Worm (Caenorhabditis elegans) whole organism, L1 larva: ENCODE results near the gene Y73B6BL.270.

ENCODE experiments used
- C04F5.9 ChIP-seq: sonication (generic microtip); optimal IDR thresholded peaks from 2 replicates; lab custom pipeline; 2016; ENCODE audit warnings: missing genetic modification characterization, missing compliant biosample characterization
- aha-1 ChIP-seq: fragments of 150-350 bp; optimal IDR thresholded peaks from 2 replicates; lab custom pipeline; 2014; ENCODE audit warnings: missing biosample characterization, missing genetic modification characterization
- alr-1 ChIP-seq: fragments of 200-800 bp; sonication (Bioruptor generic); optimal IDR thresholded peaks from 2 replicates; lab custom pipeline; 2018; ENCODE audit warnings: borderline replicate concordance, mild to moderate bottlenecking, missing genetic modification characterization, missing compliant biosample characterization
- aly-2 ChIP-seq: fragments of 150-350 bp; optimal IDR thresholded peaks from 2 replicates; lab custom pipeline; 2014; ENCODE audit warnings: missing biosample characterization, missing genetic modification characterization
- ceh-8 ChIP-seq: fragments of 200-800 bp; sonication (Bioruptor generic); optimal IDR thresholded peaks from 2 replicates; lab custom pipeline; 2018; ENCODE audit warnings: mild to moderate bottlenecking, missing genetic modification characterization, moderate library complexity, missing compliant biosample characterization
- ceh-82 ChIP-seq, 3 experiments: fragments of 150-350 bp in 1 of 3; sonication (generic microtip) in 2 of 3; optimal IDR thresholded peaks; 2 replicates each; lab custom pipeline; 2014 to 2017; ENCODE audit warnings: missing biosample characterization in 3 of 3, missing genetic modification characterization in 3 of 3
- dpl-1 ChIP-seq, 3 experiments: fragments of 150-350 bp in 2 of 3; sonication (generic microtip) in 1 of 3; optimal IDR thresholded peaks; 2 replicates each; lab custom pipeline; 2014 to 2017; ENCODE audit warnings: missing biosample characterization in 3 of 3, missing genetic modification characterization in 3 of 3, missing genetic modification reagents in 3 of 3
- dsc-1 ChIP-seq: sonication (generic microtip); optimal IDR thresholded peaks from 2 replicates; lab custom pipeline; 2016; ENCODE audit warnings: mild to moderate bottlenecking, missing genetic modification characterization, missing compliant biosample characterization
- efl-1 ChIP-seq, 4 experiments: fragments of 150-350 bp; optimal IDR thresholded peaks in 3 of 4; peaks in 1 of 4; 1 replicate in 1 of 4; 2 replicates in 3 of 4; lab custom pipeline; 2014; ENCODE audit warnings: missing biosample characterization in 2 of 4, missing genetic modification characterization in 2 of 4, missing genetic modification reagents in 2 of 4
- egl-13 ChIP-seq: sonication (generic microtip); optimal IDR thresholded peaks from 2 replicates; lab custom pipeline; 2016; ENCODE audit warnings: missing genotype, missing genetic modification reagents, missing genetic modification characterization, missing compliant biosample characterization
- elt-3 ChIP-seq, 6 experiments: fragments of 150-350 bp in 1 of 6; sonication (generic microtip); optimal IDR thresholded peaks; 2 replicates each; lab custom pipeline; 2017 to 2018; ENCODE audit warnings: missing biosample characterization in 6 of 6, missing genetic modification characterization in 6 of 6, inconsistent platforms in 1 of 6
- fkh-4 ChIP-seq: sonication (generic microtip); optimal IDR thresholded peaks from 2 replicates; lab custom pipeline; 2016; ENCODE audit warnings: missing compliant biosample characterization, missing genetic modification characterization, borderline replicate concordance
- fos-1 ChIP-seq: fragments of 150-350 bp; optimal IDR thresholded peaks from 2 replicates; lab custom pipeline; 2014; ENCODE audit warnings: missing biosample characterization, missing genetic modification characterization
- grh-1 ChIP-seq: fragments of 200-800 bp; sonication (Bioruptor generic); IDR thresholded peaks from 2 replicates; pipeline ENCODE4 v1.3.6; 2022; ENCODE audit warnings: missing genetic modification reagents, missing genetic modification characterization, missing compliant biosample characterization
- isw-1 ChIP-seq: fragments of 200-800 bp; sonication (Bioruptor generic); IDR thresholded peaks from 2 replicates; pipeline ENCODE4 v1.3.6; 2022; ENCODE audit warnings: missing genetic modification characterization, missing compliant biosample characterization
- jun-1 ChIP-seq: fragments of 150-350 bp; optimal IDR thresholded peaks from 2 replicates; lab custom pipeline; 2014; ENCODE audit warnings: missing biosample characterization, missing genetic modification reagents, missing genetic modification characterization
- lin-13 ChIP-seq: fragments of 150-350 bp; optimal IDR thresholded peaks from 2 replicates; lab custom pipeline; 2014; ENCODE audit warnings: missing biosample characterization, missing genetic modification reagents, missing genetic modification characterization
- lin-35 ChIP-seq, 2 experiments: fragments of 150-350 bp; optimal IDR thresholded peaks; 2 replicates each; lab custom pipeline; 2014; ENCODE audit warnings: missing biosample characterization in 2 of 2, missing genetic modification characterization in 2 of 2, missing genetic modification reagents in 2 of 2
- lin-39 ChIP-seq: fragments of 150-350 bp; optimal IDR thresholded peaks from 2 replicates; lab custom pipeline; 2014; ENCODE audit warnings: missing biosample characterization, missing genetic modification reagents, missing genetic modification characterization
- mab-9 ChIP-seq: fragments of 200-800 bp; sonication (Bioruptor generic); IDR thresholded peaks from 2 replicates; pipeline ENCODE4 v1.3.6; 2022; ENCODE audit warnings: missing genetic modification reagents, missing genetic modification characterization, missing compliant biosample characterization
- nhr-12 ChIP-seq: sonication (generic microtip); optimal IDR thresholded peaks from 2 replicates; lab custom pipeline; 2017; ENCODE audit warnings: missing biosample characterization, missing genetic modification characterization
- nhr-19 ChIP-seq: fragments of 200-800 bp; sonication (Bioruptor generic); conservative IDR thresholded peaks from 2 replicates; pipeline ENCODE4 v1.3.6; 2022; ENCODE audit warnings: missing genetic modification characterization, missing compliant biosample characterization
- nhr-20 ChIP-seq: sonication (generic microtip); optimal IDR thresholded peaks from 2 replicates; lab custom pipeline; 2016; ENCODE audit warnings: mild to moderate bottlenecking, missing genetic modification characterization, missing compliant biosample characterization
- nhr-237 ChIP-seq: fragments of 150-350 bp; optimal IDR thresholded peaks from 2 replicates; lab custom pipeline; 2014; ENCODE audit warnings: missing biosample characterization, missing genetic modification characterization
- nhr-47 ChIP-seq: sonication (generic microtip); optimal IDR thresholded peaks from 2 replicates; lab custom pipeline; 2016; ENCODE audit warnings: mild to moderate bottlenecking, missing genetic modification characterization, moderate library complexity, missing compliant biosample characterization
- nhr-71 ChIP-seq: sonication (generic microtip); optimal IDR thresholded peaks from 2 replicates; lab custom pipeline; 2016; ENCODE audit warnings: mild to moderate bottlenecking, missing genetic modification characterization, moderate library complexity, missing compliant biosample characterization
- nhr-77 ChIP-seq: fragments of 150-350 bp; optimal IDR thresholded peaks from 2 replicates; lab custom pipeline; 2014; ENCODE audit warnings: missing biosample characterization, missing genetic modification characterization
- nhr-84 ChIP-seq: sonication (generic microtip); optimal IDR thresholded peaks from 2 replicates; lab custom pipeline; 2017; ENCODE audit warnings: missing biosample characterization, missing genetic modification characterization
- nhr-90 ChIP-seq: sonication (generic microtip); optimal IDR thresholded peaks from 2 replicates; lab custom pipeline; 2016; ENCODE audit warnings: mild to moderate bottlenecking, missing genetic modification characterization, missing compliant biosample characterization; ENCODE audit not compliant: poor library complexity
- pag-3 ChIP-seq: sonication (generic microtip); optimal IDR thresholded peaks from 2 replicates; lab custom pipeline; 2017; ENCODE audit warnings: missing genetic modification characterization, mild to moderate bottlenecking, missing compliant biosample characterization, antibody characterized with exemption, borderline replicate concordance; ENCODE audit not compliant: insufficient read depth
- pqm-1 ChIP-seq: sonication (generic microtip); optimal IDR thresholded peaks from 3 replicates; lab custom pipeline; 2017; ENCODE audit warnings: missing biosample characterization, missing genetic modification characterization
- skn-1 ChIP-seq: fragments of 150-350 bp; optimal IDR thresholded peaks from 2 replicates; lab custom pipeline; 2014; ENCODE audit warnings: missing biosample characterization, missing genetic modification characterization
- snpc-4 ChIP-seq: fragments of 150-350 bp; optimal IDR thresholded peaks from 2 replicates; lab custom pipeline; 2014; ENCODE audit warnings: missing biosample characterization, missing genetic modification characterization
- snu-23 ChIP-seq: sonication (generic microtip); optimal IDR thresholded peaks from 2 replicates; lab custom pipeline; 2016; ENCODE audit warnings: missing genetic modification characterization, missing compliant biosample characterization
- swsn-7 ChIP-seq: sonication (generic microtip); optimal IDR thresholded peaks from 2 replicates; lab custom pipeline; 2016; ENCODE audit warnings: missing genetic modification characterization, missing compliant biosample characterization
- tbx-2 ChIP-seq: sonication (generic microtip); optimal IDR thresholded peaks from 2 replicates; lab custom pipeline; 2016; ENCODE audit warnings: missing genetic modification characterization, missing compliant biosample characterization
- unc-130 ChIP-seq: fragments of 150-350 bp; optimal IDR thresholded peaks from 2 replicates; lab custom pipeline; 2017; ENCODE audit warnings: missing biosample characterization, missing genetic modification characterization, inconsistent platforms
- xbp-1 ChIP-seq: sonication (generic microtip); optimal IDR thresholded peaks from 2 replicates; lab custom pipeline; 2016; ENCODE audit warnings: missing genetic modification characterization, missing compliant biosample characterization
- zag-1 ChIP-seq: fragments of 150-350 bp; optimal IDR thresholded peaks from 2 replicates; lab custom pipeline; 2014; ENCODE audit warnings: missing biosample characterization, missing genetic modification characterization

The Y73B6BL.270 gene

DNA sequence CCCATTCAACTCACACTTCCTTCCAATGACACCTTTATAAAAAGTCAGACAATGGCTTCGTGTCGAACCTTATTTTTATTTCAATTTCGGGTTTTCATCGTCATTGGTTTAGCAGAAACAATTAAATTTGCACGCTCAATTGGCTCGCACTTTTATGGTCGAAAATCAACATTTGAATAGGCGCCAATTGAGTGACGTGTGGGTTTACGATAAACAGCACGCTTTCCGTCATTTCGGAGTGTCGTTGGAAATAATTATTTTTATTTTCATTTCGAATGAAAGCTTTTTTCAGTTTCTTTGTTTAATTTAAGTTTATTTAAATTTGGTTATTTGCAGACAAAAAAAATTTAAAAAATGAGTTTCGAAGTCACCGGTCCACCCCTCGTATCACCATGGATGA is 50.0 kb downstream of the Y73B6BL.270 start, which contains the start of gene exos-2 (continued):
- TF ChIP-seq ceh-82 (tag; optimal IDR thresholded peaks at IDR 0.05; lab: Kevin White, UChicago), result peak; percentile 53 to 75 (median 55)
- TF ChIP-seq C04F5.9 (tag; lab: Kevin White, UChicago), result peak; percentile 19
- TF ChIP-seq snu-23 (GFP tag; lab: Kevin White, UChicago), result peak; percentile 73
- peak; percentile 95 to 97 (median 96) for TF ChIP-seq dpl-1 (GFP tag; optimal IDR thresholded peaks at IDR 0.05; lab: Kevin White, UChicago)
- no peak for TF ChIP-seq nhr-12 (tag; lab: Kevin White, UChicago)
- TF ChIP-seq unc-130 (tag; lab: Kevin White, UChicago), result peak; percentile 81
- no peak for TF ChIP-seq zag-1 (tag; lab: Kevin White, UChicago)
- no peak for TF ChIP-seq fkh-4 (tag; lab: Kevin White, UChicago)
- no peak for TF ChIP-seq aha-1 (tag; lab: Kevin White, UChicago)
- TF ChIP-seq nhr-77 (tag; lab: Kevin White, UChicago), result peak; percentile 55
- peak; percentile 62 for TF ChIP-seq nhr-20 (tag; lab: Kevin White, UChicago)
- peak; percentile 49 for TF ChIP-seq nhr-90 (tag; lab: Kevin White, UChicago)
- peak; percentile 6 for TF ChIP-seq fos-1 (tag; lab: Kevin White, UChicago)
- no peak for TF ChIP-seq snpc-4 (tag; lab: Kevin White, UChicago)
- TF ChIP-seq lin-39 (tag; lab: Kevin White, UChicago), result no peak
- no peak for TF ChIP-seq nhr-84
- TF ChIP-seq aly-2 (tag; lab: Kevin White, UChicago), result peak; percentile 53
- TF ChIP-seq pqm-1 (tag; lab: Kevin White, UChicago), result no peak
- peak; percentile 60 for TF ChIP-seq tbx-2
- peak; percentile 22 for TF ChIP-seq ceh-8 (GFP tag; lab: Kevin White, UChicago)
- peak in 1 of 6 experiments; percentile 34 for TF ChIP-seq elt-3 (tag; optimal IDR thresholded peaks at IDR 0.05; lab: Kevin White, UChicago)
- peak; percentile 36 for TF ChIP-seq skn-1
- peak; percentile 98 to 99 for TF ChIP-seq lin-35 (GFP tag; optimal IDR thresholded peaks at IDR 0.05; lab: Kevin White, UChicago)
- TF ChIP-seq nhr-237 (tag; lab: Kevin White, UChicago), result no peak
- TF ChIP-seq xbp-1 (tag; lab: Kevin White, UChicago), result peak; percentile 65
- peak; percentile 77 for TF ChIP-seq nhr-71 (tag; lab: Kevin White, UChicago)
- TF ChIP-seq alr-1, result no peak
- peak; percentile 63 for TF ChIP-seq swsn-7 (tag; lab: Kevin White, UChicago)
- no peak for TF ChIP-seq jun-1 (tag; lab: Kevin White, UChicago)
- TF ChIP-seq efl-1 (optimal IDR thresholded peaks at IDR 0.05; lab: Kevin White, UChicago), result peak; percentile 85 to 97
- peak; percentile 97 to 99 for TF ChIP-seq efl-1 (GFP tag; optimal IDR thresholded peaks at IDR 0.05 in 1 of 2; lab: Kevin White, UChicago)
- peak; percentile 47 for TF ChIP-seq dsc-1 (tag; lab: Kevin White, UChicago)
- no peak for TF ChIP-seq egl-13 (tag; lab: Kevin White, UChicago)
- TF ChIP-seq pag-3 (tag; lab: Kevin White, UChicago), result no peak
- peak; percentile 50; the same call in 1 of the 2 replicates for TF ChIP-seq nhr-19 (GFP tag; lab: Robert Waterston, UW)
- TF ChIP-seq lin-13 (GFP tag; lab: Kevin White, UChicago), result peak; percentile 54
- TF ChIP-seq isw-1 (GFP tag; lab: Robert Waterston, UW), result peak; percentile 69
- no peak for TF ChIP-seq mab-9 (GFP tag; lab: Robert Waterston, UW)
- TF ChIP-seq grh-1 (GFP tag; lab: Robert Waterston, UW), result peak; percentile 19; the same call in 1 of the 2 replicates
- TF ChIP-seq nhr-47, result peak; percentile 77

- TF ChIP-seq snpc-4 (tag; lab: Kevin White, UChicago) (no peak), C04F5.9 (tag; lab: Kevin White, UChicago) (no peak), alr-1 (no peak)
Measured at ce11 chrIV:6416553-6416952, 51.4 kb downstream of the Y73B6BL.270 start, which contains the start of gene Y73B6BL.22. Y73B6BL.22 (minus strand) TSS chrIV:6416653.
